Fruit fly (Drosophila melanogaster): ENCODE measurements around the gene RpS5a.

DNA sequence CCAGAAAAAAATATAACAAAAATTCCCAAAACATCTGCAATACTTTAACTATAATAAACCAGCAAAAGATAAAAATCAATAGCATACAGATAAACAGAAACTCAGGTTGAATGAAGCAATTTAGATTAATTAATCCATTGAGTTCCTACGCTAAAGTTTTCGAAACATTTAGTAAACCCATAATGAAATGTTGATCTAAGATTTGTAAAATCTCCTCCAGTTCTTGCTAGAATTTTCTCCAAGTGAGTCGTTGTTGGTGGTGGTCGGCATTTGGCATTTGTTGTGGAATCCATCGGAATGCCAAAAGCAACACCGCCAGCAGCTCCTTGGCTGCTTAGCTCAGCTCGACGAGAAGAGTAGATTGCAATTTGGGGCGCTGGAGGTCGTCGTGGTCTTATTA, 40.1 kb upstream of the RpS5a start:
- TF ChIP-seq CG8478 (optimal IDR thresholded peaks at IDR 0.05) = no peak
- no peak for TF ChIP-seq CTCF (optimal IDR thresholded peaks at IDR 0.05)

Measured in S2 (cell line).